Worm (Caenorhabditis elegans) whole organism, L4 larva: Measurements from ENCODE around the gene ZK1098.3.

Experiments used
- R02D3.7 ChIP-seq: fragments of 150-350 bp; sonication (generic microtip); optimal IDR thresholded peaks from 3 replicates; lab custom pipeline; 2014; ENCODE audit warnings: missing biosample characterization, missing genetic modification characterization
- Y75B8A.6 ChIP-seq: fragments of 200-800 bp; sonication (Bioruptor generic); IDR thresholded peaks from 2 replicates; pipeline ENCODE4 v1.3.6; 2022; ENCODE audit warnings: missing genetic modification reagents, missing genetic modification characterization, missing compliant biosample characterization
- daf-19 ChIP-seq: fragments of 200-800 bp; sonication (Bioruptor generic); conservative IDR thresholded peaks from 2 replicates; pipeline ENCODE4 v1.3.6; 2022; ENCODE audit warnings: missing genetic modification characterization, missing compliant biosample characterization
- nhr-48 ChIP-seq: sonication (generic microtip); optimal IDR thresholded peaks from 2 replicates; lab custom pipeline; 2016; ENCODE audit warnings: mild to moderate bottlenecking, missing genetic modification characterization, missing compliant biosample characterization
- unc-62 ChIP-seq, 3 experiments: fragments of 150-350 bp in 1 of 3; sonication (generic microtip); optimal IDR thresholded peaks in 2 of 3; peaks in 1 of 3; 1 replicate in 1 of 3; 2 replicates in 2 of 3; lab custom pipeline; 2014 to 2017; ENCODE audit warnings: missing biosample characterization in 3 of 3, missing genetic modification characterization in 3 of 3, missing genetic modification reagents in 3 of 3, missing genotype in 1 of 3

- TF ChIP-seq nhr-48 (tag; lab: Kevin White, UChicago) (no peak), daf-19 (GFP tag; lab: Robert Waterston, UW) (no peak), unc-62 (GFP tag; optimal IDR thresholded peaks at IDR 0.05 in 1 of 2; lab: Kevin White, UChicago) (no peak), unc-62 (tag; optimal IDR thresholded peaks at IDR 0.05; lab: Kevin White, UChicago) (no peak), Y75B8A.6 (GFP tag; lab: Robert Waterston, UW) (no peak), R02D3.7 (tag; lab: Kevin White, UChicago) (no peak)
These were observed 28.6 kb downstream of the ZK1098.3 start for ce11 chrIII:9509764-9510370.
